Fruit fly (Drosophila melanogaster) whole organism, wandering third instar larva: ENCODE results near the gene CrebA.

Source experiments
- HLH106 ChIP-seq: fragments of 200-800 bp; optimal IDR thresholded peaks from 3 replicates; lab custom pipeline; 2019; ENCODE audit warnings: missing biosample characterization, mild to moderate bottlenecking, missing genetic modification characterization, moderate library complexity
- Jra ChIP-seq: sonication (Bioruptor generic); optimal IDR thresholded peaks from 2 replicates; lab custom pipeline; 2016; ENCODE audit warnings: missing biosample characterization, missing genetic modification characterization
- OdsH ChIP-seq: fragments of 200-800 bp; sonication (Bioruptor generic); optimal IDR thresholded peaks from 2 replicates; lab custom pipeline; 2016; ENCODE audit warnings: missing biosample characterization, mild to moderate bottlenecking, missing genetic modification characterization
- tai ChIP-seq: sonication (Bioruptor generic); optimal IDR thresholded peaks from 2 replicates; lab custom pipeline; 2016; ENCODE audit warnings: missing biosample characterization, missing genetic modification characterization

dm6 chr3L:15514814-15515495, 20.2 kb upstream of the CrebA start:
- TF ChIP-seq OdsH (no peak), Jra (GFP tag; lab: Kevin White, UChicago) (no peak), tai (GFP tag; lab: Kevin White, UChicago) (no peak), HLH106 (tag; lab: Kevin White, UChicago) (no peak)
